Worm (Caenorhabditis elegans) whole organism, L3 larva: Measurements from ENCODE around the gene alg-1.
A peak's percentile ranks its signal among the peaks of the same experiment; 100 is the strongest.

ENCODE experiments used
- R02D3.7 ChIP-seq: fragments of 150-350 bp; optimal IDR thresholded peaks from 2 replicates; lab custom pipeline; 2014; ENCODE audit warnings: missing biosample characterization, missing genetic modification characterization
- ZK546.5 ChIP-seq: sonication (generic microtip); optimal IDR thresholded peaks from 2 replicates; lab custom pipeline; 2017; ENCODE audit warnings: missing biosample characterization, missing genetic modification characterization
- aly-2 ChIP-seq: fragments of 150-350 bp; optimal IDR thresholded peaks from 2 replicates; lab custom pipeline; 2014; ENCODE audit warnings: missing biosample characterization, missing genetic modification characterization
- ama-1 ChIP-seq: fragments of 150-350 bp; optimal IDR thresholded peaks from 2 replicates; lab custom pipeline; 2018
- ceh-28 ChIP-seq: fragments of 150-350 bp; optimal IDR thresholded peaks from 2 replicates; lab custom pipeline; 2014; ENCODE audit warnings: missing biosample characterization, missing genetic modification reagents, missing genetic modification characterization
- ceh-82 ChIP-seq: fragments of 150-350 bp; optimal IDR thresholded peaks from 2 replicates; lab custom pipeline; 2014; ENCODE audit warnings: missing biosample characterization, missing genetic modification characterization
- ceh-9 ChIP-seq: sonication (generic microtip); optimal IDR thresholded peaks from 2 replicates; lab custom pipeline; 2018; ENCODE audit warnings: missing biosample characterization, missing genetic modification characterization
- daf-12 ChIP-seq: fragments of 150-350 bp; optimal IDR thresholded peaks from 2 replicates; lab custom pipeline; 2014; ENCODE audit warnings: missing biosample characterization, missing genetic modification reagents, missing genetic modification characterization
- egl-27 ChIP-seq: sonication (generic microtip); optimal IDR thresholded peaks from 4 replicates; lab custom pipeline; 2017; ENCODE audit warnings: missing biosample characterization, missing genetic modification reagents, missing genetic modification characterization
- egl-5 ChIP-seq: fragments of 150-350 bp; optimal IDR thresholded peaks from 2 replicates; lab custom pipeline; 2017; ENCODE audit warnings: missing biosample characterization, missing genetic modification reagents, missing genetic modification characterization, inconsistent platforms
- elt-1 ChIP-seq: fragments of 150-350 bp; optimal IDR thresholded peaks from 2 replicates; lab custom pipeline; 2014; ENCODE audit warnings: missing biosample characterization, missing genetic modification characterization
- elt-2 ChIP-seq: sonication (generic microtip); optimal IDR thresholded peaks from 2 replicates; lab custom pipeline; 2016; ENCODE audit warnings: missing genetic modification reagents, mild to moderate bottlenecking, missing genetic modification characterization, missing compliant biosample characterization
- elt-3 ChIP-seq, 3 experiments: fragments of 150-350 bp in 1 of 3; sonication (generic microtip) in 2 of 3; optimal IDR thresholded peaks; 2 replicates in 2 of 3; 4 replicates in 1 of 3; lab custom pipeline; 2014 to 2017; ENCODE audit warnings: missing biosample characterization in 3 of 3, missing genetic modification characterization in 3 of 3
- eor-1 ChIP-seq, 2 experiments: fragments of 150-350 bp; optimal IDR thresholded peaks; 2 replicates each; lab custom pipeline; 2014 to 2018; ENCODE audit warnings: missing biosample characterization in 2 of 2, missing genetic modification characterization in 2 of 2
- fos-1 ChIP-seq: fragments of 150-350 bp; optimal IDR thresholded peaks from 2 replicates; lab custom pipeline; 2014; ENCODE audit warnings: missing biosample characterization, missing genetic modification characterization
- hmg-11 ChIP-seq: sonication (generic microtip); optimal IDR thresholded peaks from 2 replicates; lab custom pipeline; 2016; ENCODE audit warnings: missing genetic modification characterization, missing compliant biosample characterization
- jun-1 ChIP-seq: fragments of 150-350 bp; optimal IDR thresholded peaks from 2 replicates; lab custom pipeline; 2014; ENCODE audit warnings: missing biosample characterization, missing genetic modification reagents, missing genetic modification characterization
- lin-39 ChIP-seq: fragments of 150-350 bp; optimal IDR thresholded peaks from 2 replicates; lab custom pipeline; 2018; ENCODE audit warnings: missing biosample characterization, missing genetic modification reagents, missing genetic modification characterization
- lsy-12 ChIP-seq: sonication (generic microtip); optimal IDR thresholded peaks from 2 replicates; lab custom pipeline; 2016; ENCODE audit warnings: mild to moderate bottlenecking, missing genetic modification characterization, missing compliant biosample characterization
- mdl-1 ChIP-seq: fragments of 150-350 bp; optimal IDR thresholded peaks from 2 replicates; lab custom pipeline; 2014; ENCODE audit warnings: missing biosample characterization, missing genetic modification characterization
- mml-1 ChIP-seq: fragments of 150-350 bp; sonication (generic microtip); optimal IDR thresholded peaks from 3 replicates; lab custom pipeline; 2014; ENCODE audit warnings: missing biosample characterization, missing genetic modification characterization
- nfya-1 ChIP-seq: sonication (generic microtip); optimal IDR thresholded peaks from 2 replicates; lab custom pipeline; 2017; ENCODE audit warnings: missing genetic modification characterization, mild to moderate bottlenecking, missing compliant biosample characterization, antibody characterized with exemption, moderate library complexity; ENCODE audit not compliant: insufficient read depth
- nhr-23 ChIP-seq: fragments of 150-350 bp; optimal IDR thresholded peaks from 2 replicates; lab custom pipeline; 2014; ENCODE audit warnings: missing biosample characterization, missing genetic modification reagents, missing genetic modification characterization
- nhr-25 ChIP-seq: sonication (generic microtip); optimal IDR thresholded peaks from 2 replicates; lab custom pipeline; 2017; ENCODE audit warnings: missing biosample characterization, missing genetic modification characterization
- nhr-28 ChIP-seq: fragments of 150-350 bp; optimal IDR thresholded peaks from 2 replicates; lab custom pipeline; 2014; ENCODE audit warnings: missing biosample characterization, missing genetic modification characterization
- nhr-76 ChIP-seq: fragments of 150-350 bp; sonication (generic microtip); optimal IDR thresholded peaks from 5 replicates; lab custom pipeline; 2014; ENCODE audit warnings: missing biosample characterization, missing genetic modification characterization
- pha-4 ChIP-seq: fragments of 150-350 bp; optimal IDR thresholded peaks from 2 replicates; lab custom pipeline; 2014; ENCODE audit warnings: missing biosample characterization, missing genetic modification reagents, missing genetic modification characterization
- pqm-1 ChIP-seq: fragments of 150-350 bp; optimal IDR thresholded peaks from 2 replicates; lab custom pipeline; 2017; ENCODE audit warnings: missing biosample characterization, missing genetic modification characterization, inconsistent platforms
- sea-2 ChIP-seq: fragments of 150-350 bp; sonication (generic microtip); optimal IDR thresholded peaks from 4 replicates; lab custom pipeline; 2014; ENCODE audit warnings: missing biosample characterization, missing genetic modification reagents, missing genetic modification characterization
- snpc-4 ChIP-seq: fragments of 150-350 bp; optimal IDR thresholded peaks from 2 replicates; lab custom pipeline; 2014; ENCODE audit warnings: missing biosample characterization, missing genetic modification characterization
- unc-62 ChIP-seq: fragments of 150-350 bp; sonication (generic microtip); optimal IDR thresholded peaks from 4 replicates; lab custom pipeline; 2014; ENCODE audit warnings: missing biosample characterization, missing genetic modification reagents, missing genetic modification characterization
- ztf-11 ChIP-seq: fragments of 150-350 bp; optimal IDR thresholded peaks from 2 replicates; lab custom pipeline; 2014; ENCODE audit warnings: missing biosample characterization, missing genetic modification characterization
- ztf-4 ChIP-seq: fragments of 150-350 bp; optimal IDR thresholded peaks from 2 replicates; lab custom pipeline; 2014; ENCODE audit warnings: missing biosample characterization, missing genetic modification characterization

The alg-1 gene

DNA sequence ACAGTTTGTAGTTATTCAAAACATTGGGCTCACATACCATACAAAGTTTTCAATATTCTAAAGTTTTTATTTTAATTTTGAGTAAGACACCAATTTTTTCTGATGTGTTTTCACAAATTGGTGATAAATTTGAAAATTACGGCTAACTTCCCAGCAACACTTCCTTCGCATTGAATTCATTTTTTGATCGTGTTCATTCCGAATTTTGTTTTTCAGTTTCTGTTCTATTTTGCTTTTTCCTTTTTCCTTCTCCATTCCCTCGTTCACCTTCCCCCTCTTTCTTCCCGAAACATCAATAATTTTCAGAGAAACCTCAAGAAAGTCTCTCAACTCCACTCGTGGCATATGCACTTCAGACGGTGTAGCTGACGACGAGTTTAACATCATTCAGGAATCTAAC is at the start of gene alg-1:
Gene alg-1, plus strand, starts transcription at position 301 of the 400 bp plus-strand sequence.
- no peak for TF ChIP-seq elt-2 (tag; lab: Kevin White, UChicago)
- TF ChIP-seq ceh-82 (tag; lab: Kevin White, UChicago): no peak
- TF ChIP-seq unc-62 (GFP tag; lab: Kevin White, UChicago): no peak
- TF ChIP-seq nhr-28 (tag; lab: Kevin White, UChicago): no peak
- no peak for TF ChIP-seq pqm-1 (tag; lab: Kevin White, UChicago)
- no peak for TF ChIP-seq ceh-28 (tag; lab: Kevin White, UChicago)
- TF ChIP-seq egl-27 (tag; lab: Kevin White, UChicago): no peak
- TF ChIP-seq eor-1 (tag; optimal IDR thresholded peaks at IDR 0.05; lab: Kevin White, UChicago): no peak
- no peak for TF ChIP-seq mdl-1
- no peak for TF ChIP-seq elt-1 (tag; lab: Kevin White, UChicago)
- no peak for TF ChIP-seq ztf-11 (tag; lab: Kevin White, UChicago)
- no peak for TF ChIP-seq lsy-12 (tag; lab: Kevin White, UChicago)
- TF ChIP-seq mml-1 (tag; lab: Kevin White, UChicago): no peak
- TF ChIP-seq aly-2: no peak

DNA sequence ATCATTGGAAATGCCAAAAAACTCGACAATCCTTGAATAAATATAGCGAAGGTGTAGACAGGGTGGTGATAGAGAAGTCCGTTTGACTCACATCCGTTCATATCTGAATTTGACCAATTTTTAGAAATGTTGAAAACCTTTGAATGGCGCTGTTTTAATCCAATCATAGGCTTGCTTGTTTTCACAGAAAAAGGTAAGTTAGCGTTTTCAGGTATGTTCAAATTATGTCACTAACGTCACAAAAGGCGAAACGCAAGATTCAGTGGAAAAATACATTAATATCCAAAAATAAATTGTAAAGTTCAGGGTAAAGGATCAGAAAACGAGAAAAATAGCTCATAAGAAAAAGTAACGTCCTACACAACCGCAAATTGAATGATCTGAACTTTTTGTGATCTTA is 48.9 kb upstream of the alg-1 start, which contains the start of gene sra-38:
Gene sra-38, minus strand, starts transcription at position 101 of the 400 bp plus-strand sequence.
- no peak for TF ChIP-seq nhr-25 (tag; lab: Kevin White, UChicago)

DNA sequence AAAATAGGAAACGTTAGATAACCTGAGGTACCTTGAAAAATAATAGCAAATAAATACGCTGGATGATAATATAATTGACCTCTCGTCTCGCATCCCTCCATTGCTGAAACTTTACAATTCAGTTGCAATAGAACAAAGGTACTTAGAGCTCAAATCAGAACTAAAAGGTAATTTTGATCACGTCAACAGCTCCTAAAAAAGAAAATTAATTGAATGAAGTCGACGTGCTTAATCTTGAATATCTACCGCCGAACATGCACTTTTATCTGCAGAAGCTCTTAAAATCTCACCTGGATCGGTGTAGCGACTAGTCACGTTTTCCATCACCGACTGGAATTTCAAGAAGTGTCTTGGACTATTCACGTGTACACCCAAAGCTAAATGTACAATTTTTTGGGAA is 45.6 kb upstream of the alg-1 start, which contains the start of gene sra-39:
Gene sra-39, minus strand, starts transcription at position 101 of the 400 bp plus-strand sequence.
- TF ChIP-seq hmg-11 (tag; lab: Kevin White, UChicago) (no peak), daf-12 (tag; lab: Kevin White, UChicago) (no peak)

DNA sequence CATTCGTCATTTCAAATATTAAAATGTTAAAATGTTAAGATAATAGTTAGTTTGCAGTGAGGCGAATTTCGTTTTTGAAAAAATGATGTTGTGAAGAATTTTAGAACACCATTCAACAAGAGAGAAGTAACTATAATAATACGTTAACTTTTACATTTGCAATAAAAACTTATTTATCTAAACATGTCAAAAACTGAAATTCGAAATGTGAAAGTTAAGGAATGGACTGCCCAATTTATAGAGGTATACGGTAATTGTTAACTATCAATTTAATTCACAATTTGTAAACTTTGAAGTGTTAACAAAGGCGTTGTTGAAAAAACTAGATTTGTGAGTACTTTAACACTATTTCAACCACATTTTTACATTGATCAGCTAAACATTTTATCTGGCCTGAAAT is 45.1 kb upstream of the alg-1 start:
- TF ChIP-seq aly-2 (no peak), sea-2 (GFP tag; lab: Kevin White, UChicago) (no peak)

DNA sequence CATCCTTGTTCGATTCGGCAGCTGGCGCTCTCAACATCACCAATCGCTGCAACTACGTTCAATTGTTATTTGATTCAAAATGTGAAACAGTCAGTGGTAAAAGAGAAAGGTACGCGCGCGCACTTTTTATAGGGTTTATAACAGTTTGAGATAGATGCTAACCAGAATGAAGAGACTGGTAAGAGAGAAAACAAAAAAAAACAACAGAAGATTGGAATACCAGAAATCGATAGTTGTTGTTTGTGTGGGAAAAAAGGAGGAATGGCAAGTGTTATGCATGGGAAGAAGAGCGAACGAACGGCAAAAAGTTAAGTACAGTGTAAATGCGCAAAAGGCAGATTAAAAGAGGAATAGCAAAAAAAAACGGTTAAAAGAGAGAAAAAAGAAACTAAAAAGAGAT is 39.1 kb upstream of the alg-1 start, which contains the start of gene Y26E6A.3:
Gene Y26E6A.3, minus strand, starts transcription at position 101 of the 400 bp plus-strand sequence.
- TF ChIP-seq elt-2 (tag; lab: Kevin White, UChicago): no peak
- TF ChIP-seq elt-3 (tag; optimal IDR thresholded peaks at IDR 0.05; lab: Kevin White, UChicago): no peak
- no peak for TF ChIP-seq ztf-4
- TF ChIP-seq fos-1 (tag; lab: Kevin White, UChicago): no peak
- no peak for TF ChIP-seq pqm-1 (tag; lab: Kevin White, UChicago)
- no peak for TF ChIP-seq ceh-28 (tag; lab: Kevin White, UChicago)
- TF ChIP-seq R02D3.7 (tag; lab: Kevin White, UChicago): no peak
- no peak for TF ChIP-seq nhr-28 (tag; lab: Kevin White, UChicago)

DNA sequence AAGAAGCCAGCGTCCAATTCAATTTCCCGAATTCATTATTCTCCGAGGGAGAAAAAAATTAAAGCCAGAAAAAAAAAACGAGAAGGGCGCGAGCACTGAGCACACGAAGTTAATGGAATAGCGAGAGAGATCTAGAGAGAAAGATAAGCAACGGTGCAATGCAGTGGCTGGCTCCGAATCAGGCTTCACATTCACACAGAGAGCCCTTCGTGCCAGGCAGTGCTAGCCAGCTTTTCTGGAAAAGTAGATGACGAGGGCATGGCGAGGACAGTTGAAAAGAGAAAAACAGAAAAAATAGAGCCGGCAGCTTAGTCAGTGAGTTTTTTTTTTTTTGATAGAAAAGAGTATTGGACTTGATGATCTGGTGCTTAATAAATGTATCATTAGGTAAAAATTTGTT is 35.3 kb upstream of the alg-1 start:
- TF ChIP-seq nfya-1 (tag; lab: Kevin White, UChicago) (peak; percentile 11), nhr-76 (tag; lab: Kevin White, UChicago) (no peak)

DNA sequence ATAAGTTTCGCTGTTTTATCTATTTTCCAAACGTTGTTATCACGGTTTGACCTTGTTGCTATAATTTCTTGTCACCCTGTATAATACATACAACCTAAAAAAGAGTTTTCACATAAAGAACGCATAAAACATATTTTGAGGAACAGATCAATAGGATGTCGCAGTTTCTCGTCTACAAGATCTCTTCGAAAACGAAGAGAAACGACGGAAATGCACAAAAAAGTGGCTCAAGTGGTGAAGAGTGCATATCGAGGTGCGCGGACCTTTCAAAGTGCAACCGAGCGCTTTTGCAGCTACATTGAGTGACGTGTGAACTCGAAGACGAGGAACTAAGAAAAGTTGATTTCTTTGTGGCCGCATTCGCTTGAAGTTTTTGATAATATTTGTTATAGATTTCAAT is 34.6 kb upstream of the alg-1 start, which contains the start of gene Y26E6A.2:
Gene Y26E6A.2, minus strand, starts transcription at position 101 of the 400 bp plus-strand sequence.
- TF ChIP-seq ama-1 (lab: Kevin White, UChicago) (no peak), ztf-11 (tag; lab: Kevin White, UChicago) (no peak), hmg-11 (tag; lab: Kevin White, UChicago) (peak; percentile 35)

DNA sequence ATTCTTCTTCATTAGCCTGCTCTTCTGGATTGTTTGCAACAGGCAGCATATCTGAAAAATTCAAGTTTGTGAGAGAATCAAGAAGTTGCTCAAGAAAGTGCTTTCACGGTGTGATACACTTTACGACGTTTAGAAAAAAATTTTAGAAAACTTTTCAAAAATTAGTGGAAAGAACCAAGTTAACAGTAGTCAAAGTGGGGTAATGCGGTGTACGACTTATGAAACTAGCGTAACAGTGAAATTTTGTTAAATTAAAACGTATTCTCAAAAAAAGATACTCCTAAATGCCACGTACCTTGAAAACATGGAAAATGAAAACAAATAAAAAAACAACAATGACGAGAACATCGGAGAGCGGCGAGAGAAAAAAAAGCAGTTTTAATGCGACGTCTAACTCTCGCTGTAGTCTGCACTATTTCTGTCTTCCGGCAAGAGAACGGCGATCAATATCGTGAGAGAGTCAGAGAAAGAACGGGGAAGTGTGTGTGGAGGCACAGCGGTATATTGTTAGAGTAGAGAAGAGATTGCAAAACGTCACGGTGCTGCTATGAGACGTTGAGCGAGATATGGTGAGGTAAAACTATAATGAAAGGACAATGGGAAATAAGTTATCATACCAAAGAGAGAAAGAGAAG is 31.7 kb upstream of the alg-1 start, which contains the start of gene ekl-5:
Gene ekl-5, minus strand, starts transcription at position 51 of the 635 bp plus-strand sequence.
- TF ChIP-seq nhr-23 (tag; lab: Kevin White, UChicago): peak; percentile 38
- no peak for TF ChIP-seq ztf-4
- no peak for TF ChIP-seq mdl-1
- no peak for TF ChIP-seq sea-2 (GFP tag; lab: Kevin White, UChicago)
- TF ChIP-seq nfya-1 (tag; lab: Kevin White, UChicago): peak; percentile 74
- TF ChIP-seq unc-62 (GFP tag; lab: Kevin White, UChicago): no peak
- TF ChIP-seq elt-2 (tag; lab: Kevin White, UChicago): peak; percentile 54
- TF ChIP-seq lin-39 (tag; lab: Kevin White, UChicago): peak; percentile 59
- TF ChIP-seq snpc-4 (tag; lab: Kevin White, UChicago): peak; percentile 32
- peak; percentile 25 for TF ChIP-seq jun-1 (tag; lab: Kevin White, UChicago)
- TF ChIP-seq R02D3.7 (tag; lab: Kevin White, UChicago): peak; percentile 16
- no peak for TF ChIP-seq nhr-28 (tag; lab: Kevin White, UChicago)
- TF ChIP-seq egl-5 (tag; lab: Kevin White, UChicago): peak; percentile 83
- TF ChIP-seq hmg-11 (tag; lab: Kevin White, UChicago): peak; percentile 75
- peak in 2 of 3 experiments; percentile 9 to 73 for TF ChIP-seq elt-3 (tag; optimal IDR thresholded peaks at IDR 0.05; lab: Kevin White, UChicago)
- peak; percentile 13 for TF ChIP-seq pqm-1 (tag; lab: Kevin White, UChicago)
- TF ChIP-seq pha-4 (tag; lab: Kevin White, UChicago): peak; percentile 83
- TF ChIP-seq ceh-28 (tag; lab: Kevin White, UChicago): peak; percentile 85
- no peak for TF ChIP-seq ZK546.5 (tag; lab: Kevin White, UChicago)
- TF ChIP-seq nhr-25 (tag; lab: Kevin White, UChicago): peak; percentile 72
- no peak for TF ChIP-seq ceh-9 (tag; lab: Kevin White, UChicago)
